Fruit fly (Drosophila melanogaster) Kc167 (cell line): ENCODE data around the gene Gr22d.

ENCODE experiments used
- Myc ChIP-seq: fragments of >200 bp; optimal IDR thresholded peaks from 2 replicates; lab custom pipeline; 2017; ENCODE audit warnings: missing external identifiers
- Sin3A ChIP-seq: fragments of >200 bp; optimal IDR thresholded peaks from 2 replicates; lab custom pipeline; 2018; ENCODE audit warnings: missing external identifiers
- h ChIP-seq: fragments of >200 bp; optimal IDR thresholded peaks from 3 replicates; lab custom pipeline; 2018; ENCODE audit warnings: missing external identifiers
- insv ChIP-seq: fragments of >200 bp; optimal IDR thresholded peaks from 3 replicates; lab custom pipeline; 2018; ENCODE audit warnings: missing external identifiers
- psq ChIP-seq: fragments of >200 bp; optimal IDR thresholded peaks from 2 replicates; lab custom pipeline; 2017; ENCODE audit warnings: missing external identifiers
- ttk ChIP-seq: sonication (Bioruptor generic); optimal IDR thresholded peaks from 2 replicates; lab custom pipeline; 2017; ENCODE audit warnings: missing external identifiers

Gr22d gene

DNA sequence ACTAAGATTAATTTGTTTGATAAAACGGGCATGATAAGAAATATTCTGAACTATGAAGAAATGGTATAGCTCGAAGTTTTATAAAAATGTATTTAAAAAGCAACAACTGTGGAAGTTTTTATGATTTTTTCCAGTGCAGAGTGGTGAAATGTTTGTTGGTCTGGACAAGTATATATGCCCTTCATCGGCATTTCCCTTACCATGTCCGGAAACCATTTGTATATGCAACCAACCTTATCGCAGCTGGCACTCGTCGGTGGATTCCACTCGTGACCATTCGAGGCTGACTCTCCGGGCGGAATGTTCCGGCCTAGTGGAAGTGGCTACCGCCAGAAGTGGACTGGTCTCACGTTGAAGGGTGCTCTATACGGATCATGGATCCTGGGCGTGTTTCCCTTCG lies 6.4 kb downstream of the Gr22d start, which contains the start of gene Gr22e:
Gene Gr22e (plus strand): TSS at position 301 of the 400 bp plus-strand sequence.
- TF ChIP-seq h (lab: Kevin White, UChicago) (no peak), Sin3A (lab: Kevin White, UChicago) (no peak), psq (lab: Kevin White, UChicago) (no peak), insv (lab: Kevin White, UChicago) (no peak), Myc (lab: Kevin White, UChicago) (no peak), ttk (lab: Kevin White, UChicago) (no peak)

DNA sequence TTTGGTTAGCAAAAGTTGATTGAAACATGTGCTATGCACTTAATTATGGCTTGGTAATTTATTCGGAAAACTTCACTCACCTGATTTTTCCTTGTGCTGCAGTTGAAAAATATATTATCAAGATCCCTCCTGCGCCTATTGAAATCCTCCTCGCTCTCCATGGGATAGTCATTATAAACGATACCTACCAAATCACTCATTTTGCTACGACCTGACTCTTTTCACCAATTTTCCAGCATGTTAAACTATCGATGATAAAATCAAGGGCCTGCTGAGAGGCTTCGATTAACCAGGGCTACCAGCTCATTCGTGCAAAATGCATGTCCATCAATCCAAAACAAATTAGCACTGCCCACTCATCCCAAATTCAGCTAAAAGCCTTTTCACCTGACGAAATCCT lies 31.3 kb downstream of the Gr22d start, which contains the start of gene CG17650:
Gene CG17650 (minus strand): TSS at position 241 of the 400 bp plus-strand sequence.
- no peak for TF ChIP-seq Sin3A (lab: Kevin White, UChicago)
- TF ChIP-seq h (lab: Kevin White, UChicago): no peak
- no peak for TF ChIP-seq ttk (lab: Kevin White, UChicago)

DNA sequence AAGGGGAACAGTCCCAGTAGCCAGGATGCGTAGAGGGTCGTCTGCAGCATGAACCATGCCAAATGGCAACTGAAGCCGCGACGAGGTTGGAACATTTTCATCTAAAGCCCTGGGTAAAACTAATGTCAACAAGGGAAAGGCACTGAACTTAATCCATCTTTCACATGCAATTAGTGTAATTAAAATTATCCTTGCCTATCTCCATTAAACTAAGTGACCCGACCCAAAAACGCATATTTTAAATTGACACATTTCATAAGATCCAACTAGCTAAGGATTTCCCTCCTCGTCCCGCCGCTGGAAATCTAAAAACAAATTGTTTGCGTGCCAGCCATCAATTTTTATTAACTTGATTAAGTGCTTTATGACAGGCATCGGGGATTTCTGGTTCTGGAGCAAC lies 33.8 kb downstream of the Gr22d start, which contains the start of gene Gr22f:
Gene Gr22f (minus strand): TSS at position 101 of the 400 bp plus-strand sequence.
- TF ChIP-seq ttk (lab: Kevin White, UChicago): no peak

DNA sequence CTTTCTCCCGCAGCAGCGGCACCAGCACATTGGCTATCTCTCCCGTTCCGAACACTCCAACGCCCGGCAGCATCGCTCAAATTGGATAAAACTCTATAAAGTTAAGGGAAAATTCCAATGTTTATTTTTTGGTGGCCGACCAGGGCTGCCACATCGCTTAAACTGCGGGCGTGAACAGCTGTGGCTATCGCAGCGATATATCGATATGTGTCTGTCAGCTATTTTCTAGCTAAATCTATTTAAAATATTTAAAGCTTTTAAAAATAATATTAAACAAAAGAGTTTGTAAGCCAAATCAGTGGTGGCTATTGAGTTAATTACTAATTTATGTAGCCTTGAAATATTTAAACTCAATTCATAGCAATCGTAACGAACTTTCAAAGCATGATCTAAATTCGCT lies 38.2 kb downstream of the Gr22d start, which contains the start of the genes CG17712 and CG17648:
Gene CG17712 (minus strand): TSS at position 170 of the 400 bp plus-strand sequence.
Gene CG17648 (plus strand): TSS at position 356 of the 400 bp plus-strand sequence.
- TF ChIP-seq h (lab: Kevin White, UChicago) (no peak), psq (lab: Kevin White, UChicago) (no peak), Myc (lab: Kevin White, UChicago) (no peak), ttk (lab: Kevin White, UChicago) (no peak), insv (lab: Kevin White, UChicago) (no peak)

DNA sequence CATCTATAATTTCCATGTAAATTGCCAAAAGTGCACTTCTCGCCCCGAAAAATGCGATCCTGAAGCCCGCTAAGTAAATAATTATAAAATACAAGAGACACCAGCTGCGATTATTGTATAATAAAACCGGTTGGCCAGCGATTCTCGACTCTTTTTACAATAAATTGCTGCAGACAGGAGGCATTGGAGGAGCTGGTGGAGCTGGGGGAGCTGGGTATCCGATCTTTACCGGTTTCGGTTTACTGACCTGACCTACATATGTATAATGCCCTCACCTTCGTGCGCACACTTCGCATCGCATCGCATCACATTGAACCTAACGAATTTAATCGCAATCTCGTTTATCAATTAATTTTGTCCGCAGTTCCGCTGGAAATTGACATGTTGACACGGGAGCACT lies 41.8 kb downstream of the Gr22d start:
- TF ChIP-seq insv (lab: Kevin White, UChicago) (no peak), h (lab: Kevin White, UChicago) (no peak), Sin3A (lab: Kevin White, UChicago) (no peak), ttk (lab: Kevin White, UChicago) (no peak), psq (lab: Kevin White, UChicago) (no peak), Myc (lab: Kevin White, UChicago) (no peak)

DNA sequence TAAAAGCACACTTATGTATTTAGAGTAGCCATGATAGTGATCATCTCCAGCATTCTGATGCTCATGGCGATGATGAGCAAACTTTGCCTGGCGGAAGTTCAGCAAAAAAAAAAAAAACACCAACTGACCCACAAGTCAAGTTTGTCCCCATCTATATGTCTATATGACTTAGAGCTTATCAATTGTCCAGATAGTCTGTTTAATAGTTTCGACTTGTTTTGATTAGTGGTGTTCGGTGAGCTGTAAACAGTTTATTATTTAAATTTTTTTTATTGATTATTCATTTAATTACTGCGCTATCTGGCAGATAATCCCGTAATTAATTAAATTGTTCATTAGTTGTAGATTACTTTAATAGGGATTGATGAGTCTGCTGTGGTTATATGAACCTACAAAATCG lies 46.4 kb downstream of the Gr22d start:
- no peak for TF ChIP-seq insv (lab: Kevin White, UChicago)

DNA sequence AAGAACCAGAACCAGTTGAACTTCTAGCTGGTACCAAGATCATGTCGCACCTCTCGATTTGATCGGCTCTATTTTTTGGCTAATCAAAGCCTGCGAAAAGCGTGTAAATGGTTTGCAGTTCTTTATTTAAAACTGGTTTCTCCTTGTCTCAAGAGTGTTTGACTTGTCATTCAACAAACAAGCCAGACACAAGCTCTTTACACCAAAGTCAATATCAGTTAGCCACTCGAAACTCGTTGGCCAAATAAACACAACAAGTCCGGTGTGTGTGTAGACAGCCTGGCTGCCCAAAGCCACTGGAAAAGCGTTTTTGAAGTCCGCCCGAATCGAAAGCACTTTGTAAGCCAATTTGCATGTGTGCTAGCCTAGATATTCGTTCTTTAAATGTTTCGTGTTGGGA lies 50.1 kb downstream of the Gr22d start:
- TF ChIP-seq Sin3A (lab: Kevin White, UChicago) (no peak), h (lab: Kevin White, UChicago) (no peak), Myc (lab: Kevin White, UChicago) (no peak), insv (lab: Kevin White, UChicago) (no peak), ttk (lab: Kevin White, UChicago) (no peak), psq (lab: Kevin White, UChicago) (no peak)
